2 fruit fly cellular contexts compared by ENCODE assay signal in the genomic region with DNA sequence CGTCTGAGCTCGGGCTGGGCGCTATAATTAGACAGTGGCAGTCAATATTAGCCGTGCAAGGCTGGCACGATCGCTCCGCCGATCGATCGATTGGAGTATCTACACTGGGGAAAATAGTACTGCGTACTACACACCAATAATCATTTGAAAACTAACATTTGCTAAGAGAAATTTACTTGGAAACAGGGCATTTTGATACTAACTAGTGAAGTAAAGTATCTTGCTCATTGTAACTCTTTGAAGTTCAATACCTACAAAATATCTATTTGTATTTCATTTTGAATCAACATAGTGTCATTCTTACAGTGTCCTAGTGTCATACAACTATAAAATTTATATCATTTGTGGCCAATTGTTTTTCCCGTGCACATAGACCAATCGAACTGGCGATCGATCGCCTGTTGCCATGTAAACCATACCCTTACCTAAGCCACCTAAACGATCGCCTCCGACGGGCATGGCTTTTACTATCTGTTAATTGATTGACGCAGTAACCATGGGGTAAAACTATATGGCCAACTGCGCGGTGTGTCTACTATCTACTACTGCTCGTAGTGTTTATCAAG.
TF ChIP-seq lines count a peak whose summit lies in the region.

No protein-coding gene starts in this region.

TF ChIP-seq in whole organism, embryonic, 481 proteins besides CTCF, POLR2A, EP300 and RAD21 (continued from another document and continues in another):
- TF ChIP-seq fu2 (GFP tag; optimal IDR thresholded peaks at IDR 0.05; lab: Kevin White, UChicago) (peak; percentile 85), Opbp (GFP tag; IDR thresholded peaks at IDR 0.05; lab: Robert Waterston, UW; ENCODE audit: partially characterized antibody) (no peak), Dad (GFP tag; optimal IDR thresholded peaks at IDR 0.05; lab: Kevin White, UChicago) (peak; percentile 30), ems (GFP tag; optimal IDR thresholded peaks at IDR 0.05; lab: Kevin White, UChicago) (peak; percentile 76), zf30C (GFP tag; optimal IDR thresholded peaks at IDR 0.05; lab: Kevin White, UChicago) (peak; percentile 77), ac (GFP tag; optimal IDR thresholded peaks at IDR 0.05; lab: Kevin White, UChicago) (no peak), sug (tag; optimal IDR thresholded peaks at IDR 0.05; lab: Kevin White, UChicago) (peak; percentile 97), zen (tag; optimal IDR thresholded peaks at IDR 0.05; lab: Kevin White, UChicago) (peak; percentile 35), pan (optimal IDR thresholded peaks at IDR 0.05; lab: Kevin White, UChicago) (no peak), pan (GFP tag; optimal IDR thresholded peaks at IDR 0.05 in 1 of 2, IDR thresholded peaks at IDR 0.05 in 1 of 2) (peak in 1 of 2 experiments; percentile 75), Stat92E (GFP tag; optimal IDR thresholded peaks at IDR 0.05; lab: Kevin White, UChicago) (no peak), Rx (GFP tag; IDR thresholded peaks at IDR 0.05; lab: Robert Waterston, UW) (peak; percentile 52), BEAF-32 (GFP tag; optimal IDR thresholded peaks at IDR 0.05; lab: Kevin White, UChicago) (no peak), Hr51 (GFP tag; optimal IDR thresholded peaks at IDR 0.05; lab: Kevin White, UChicago) (peak; percentile 73 to 89), kah (GFP tag; optimal IDR thresholded peaks at IDR 0.05; lab: Kevin White, UChicago) (no peak), pho (GFP tag; optimal IDR thresholded peaks at IDR 0.05; lab: Kevin White, UChicago) (peak; percentile 86), Fer2 (tag; optimal IDR thresholded peaks at IDR 0.05; lab: Kevin White, UChicago) (peak; percentile 9), CG6791 (GFP tag; IDR thresholded peaks at IDR 0.05; lab: Robert Waterston, UW; ENCODE audit: partially characterized antibody) (no peak), slou (GFP tag; optimal IDR thresholded peaks at IDR 0.05; lab: Kevin White, UChicago) (peak; percentile 49), CG8281 (tag; optimal IDR thresholded peaks at IDR 0.05; lab: Kevin White, UChicago) (peak; percentile 38), CG1602 (GFP tag; optimal IDR thresholded peaks at IDR 0.05; lab: Kevin White, UChicago) (peak; percentile 78), cato (GFP tag; optimal IDR thresholded peaks at IDR 0.05; lab: Kevin White, UChicago; ENCODE audit: borderline replicate concordance) (peak; percentile 61), Dbx (GFP tag; IDR thresholded peaks at IDR 0.05; lab: Robert Waterston, UW) (peak; percentile 69; the same call in 2 of the 3 replicates), CG15601 (tag; optimal IDR thresholded peaks at IDR 0.05; lab: Kevin White, UChicago) (peak; percentile 33), Side (GFP tag; optimal IDR thresholded peaks at IDR 0.05; lab: Kevin White, UChicago) (peak; percentile 75), pita (GFP tag; optimal IDR thresholded peaks at IDR 0.05; lab: Kevin White, UChicago) (no peak), Atf6 (GFP tag; IDR thresholded peaks at IDR 0.05; lab: Robert Waterston, UW) (peak; percentile 83), CG4328 (GFP tag; optimal IDR thresholded peaks at IDR 0.05; lab: Kevin White, UChicago) (peak; percentile 16), CG12391 (tag; optimal IDR thresholded peaks at IDR 0.05; lab: Kevin White, UChicago) (peak; percentile 83), gcm2 (GFP tag; optimal IDR thresholded peaks at IDR 0.05; lab: Kevin White, UChicago) (peak; percentile 35), C15 (GFP tag; IDR thresholded peaks at IDR 0.05; lab: Robert Waterston, UW) (peak; percentile 35; the same call in 1 of the 3 replicates), nmo (GFP tag; optimal IDR thresholded peaks at IDR 0.05; lab: Kevin White, UChicago) (peak; percentile 89), CG3726 (GFP tag; IDR thresholded peaks at IDR 0.05; lab: Robert Waterston, UW) (no peak; the same call in 2 of the 3 replicates), HmgD (GFP tag; optimal IDR thresholded peaks at IDR 0.05; lab: Kevin White, UChicago) (peak; percentile 4), eyg (GFP tag; optimal IDR thresholded peaks at IDR 0.05; lab: Kevin White, UChicago) (peak; percentile 73), vvl (GFP tag; IDR thresholded peaks at IDR 0.05; lab: Robert Waterston, UW) (peak; percentile 70), gce (GFP tag; IDR thresholded peaks at IDR 0.05; lab: Robert Waterston, UW) (no peak), tap (tag; optimal IDR thresholded peaks at IDR 0.05; lab: Kevin White, UChicago) (peak; percentile 64), CHES-1-like (GFP tag; optimal IDR thresholded peaks at IDR 0.05; lab: Kevin White, UChicago) (peak; percentile 79), Chrac-16 (GFP tag; optimal IDR thresholded peaks at IDR 0.05; lab: Kevin White, UChicago) (peak; percentile 80), inv (GFP tag; IDR thresholded peaks at IDR 0.05; lab: Robert Waterston, UW; ENCODE audit: partially characterized antibody) (no peak), D19B (GFP tag; optimal IDR thresholded peaks at IDR 0.05; lab: Kevin White, UChicago) (peak; percentile 60), CG12659 (GFP tag; optimal IDR thresholded peaks at IDR 0.05; lab: Kevin White, UChicago) (peak; percentile 89), HLH4C (GFP tag; IDR thresholded peaks at IDR 0.05; lab: Robert Waterston, UW; ENCODE audit: partially characterized antibody) (no peak), exex (tag; optimal IDR thresholded peaks at IDR 0.05; lab: Kevin White, UChicago) (peak; percentile 77), sr (GFP tag; IDR thresholded peaks at IDR 0.05; lab: Robert Waterston, UW) (no peak), Lim3 (GFP tag; IDR thresholded peaks at IDR 0.05; lab: Robert Waterston, UW) (no peak; the same call in 1 of the 2 replicates), pros (GFP tag; optimal IDR thresholded peaks at IDR 0.05; lab: Kevin White, UChicago) (no peak), dmrt11E (tag; optimal IDR thresholded peaks at IDR 0.05; lab: Kevin White, UChicago) (peak; percentile 70), Deaf1 (tag; optimal IDR thresholded peaks at IDR 0.05; lab: Kevin White, UChicago) (peak; percentile 82), Jarid2 (GFP tag; optimal IDR thresholded peaks at IDR 0.05; lab: Kevin White, UChicago) (peak; percentile 54), gcm (GFP tag; optimal IDR thresholded peaks at IDR 0.05; lab: Kevin White, UChicago) (peak; percentile 63), sima (GFP tag; optimal IDR thresholded peaks at IDR 0.05; lab: Kevin White, UChicago) (no peak), CG1647 (GFP tag; optimal IDR thresholded peaks at IDR 0.05; lab: Kevin White, UChicago) (peak; percentile 40), CG11696 (GFP tag; IDR thresholded peaks at IDR 0.05; lab: Robert Waterston, UW) (0 out of 2 replicates have a peak, but pooled peaks have one; percentile 13), Dip2 (GFP tag; IDR thresholded peaks at IDR 0.05; lab: Robert Waterston, UW) (peak; percentile 24; the same call in 1 of the 2 replicates), Hmx (GFP tag; optimal IDR thresholded peaks at IDR 0.05; lab: Kevin White, UChicago) (peak; percentile 75), CG16813 (GFP tag; IDR thresholded peaks at IDR 0.05; lab: Robert Waterston, UW; ENCODE audit: partially characterized antibody) (no peak), CG1233 (GFP tag; optimal IDR thresholded peaks at IDR 0.05; lab: Kevin White, UChicago) (peak; percentile 75), CG7357 (GFP tag; IDR thresholded peaks at IDR 0.05; lab: Robert Waterston, UW) (peak; percentile 77)

TF ChIP-seq in whole organism, prepupa, 60 proteins besides CTCF, POLR2A, EP300 and RAD21 (continued from another document):
- TF ChIP-seq pdm3 (GFP tag; optimal IDR thresholded peaks at IDR 0.05; lab: Kevin White, UChicago): peak; percentile 76
- peak; percentile 67 for TF ChIP-seq CG1621 (tag; optimal IDR thresholded peaks at IDR 0.05; lab: Kevin White, UChicago)
- TF ChIP-seq CG32006 (GFP tag; optimal IDR thresholded peaks at IDR 0.05; lab: Kevin White, UChicago): peak; percentile 83
- peak; percentile 64 for TF ChIP-seq CG8119 (GFP tag; IDR thresholded peaks at IDR 0.05; lab: Robert Waterston, UW)
- peak; percentile 73 for TF ChIP-seq achi (GFP tag; optimal IDR thresholded peaks at IDR 0.05; lab: Kevin White, UChicago)
- peak; percentile 70 for TF ChIP-seq CG3032 (tag; optimal IDR thresholded peaks at IDR 0.05; lab: Kevin White, UChicago)
- TF ChIP-seq Hr4 (GFP tag; optimal IDR thresholded peaks at IDR 0.05; lab: Kevin White, UChicago): peak; percentile 77
- TF ChIP-seq svp (GFP tag; lab: Kevin White, UChicago): no peak
- peak; percentile 42 for TF ChIP-seq CG11762 (GFP tag; optimal IDR thresholded peaks at IDR 0.05; lab: Kevin White, UChicago; ENCODE audit: insufficient read depth)
- TF ChIP-seq CG11294 (GFP tag; IDR thresholded peaks at IDR 0.05; lab: Robert Waterston, UW): peak; percentile 52; the same call in 1 of the 2 replicates
- TF ChIP-seq salr (GFP tag; optimal IDR thresholded peaks at IDR 0.05; lab: Kevin White, UChicago): peak; percentile 61 to 67
- peak; percentile 94 for TF ChIP-seq Eip78C (GFP tag; lab: Kevin White, UChicago)
TF ChIP-seq in whole organism, prepupa: peak in this region for 51.
